Worm (Caenorhabditis elegans) whole organism, early embryonic: ENCODE data around the gene R02F2.7.

Source experiments
- ama-1 ChIP-seq: fragments of 150-350 bp; optimal IDR thresholded peaks from 2 replicates; lab custom pipeline; 2014
- hmg-4 ChIP-seq: fragments of 200-800 bp; sonication (Bioruptor generic); optimal IDR thresholded peaks from 2 replicates; lab custom pipeline; 2018; ENCODE audit warnings: mild to moderate bottlenecking, missing genetic modification characterization, missing compliant biosample characterization
- sea-1 ChIP-seq: fragments of 200-800 bp; sonication (Bioruptor generic); conservative IDR thresholded peaks from 2 replicates; pipeline ENCODE4 v1.3.6; 2022; ENCODE audit warnings: missing genetic modification characterization, missing compliant biosample characterization

DNA sequence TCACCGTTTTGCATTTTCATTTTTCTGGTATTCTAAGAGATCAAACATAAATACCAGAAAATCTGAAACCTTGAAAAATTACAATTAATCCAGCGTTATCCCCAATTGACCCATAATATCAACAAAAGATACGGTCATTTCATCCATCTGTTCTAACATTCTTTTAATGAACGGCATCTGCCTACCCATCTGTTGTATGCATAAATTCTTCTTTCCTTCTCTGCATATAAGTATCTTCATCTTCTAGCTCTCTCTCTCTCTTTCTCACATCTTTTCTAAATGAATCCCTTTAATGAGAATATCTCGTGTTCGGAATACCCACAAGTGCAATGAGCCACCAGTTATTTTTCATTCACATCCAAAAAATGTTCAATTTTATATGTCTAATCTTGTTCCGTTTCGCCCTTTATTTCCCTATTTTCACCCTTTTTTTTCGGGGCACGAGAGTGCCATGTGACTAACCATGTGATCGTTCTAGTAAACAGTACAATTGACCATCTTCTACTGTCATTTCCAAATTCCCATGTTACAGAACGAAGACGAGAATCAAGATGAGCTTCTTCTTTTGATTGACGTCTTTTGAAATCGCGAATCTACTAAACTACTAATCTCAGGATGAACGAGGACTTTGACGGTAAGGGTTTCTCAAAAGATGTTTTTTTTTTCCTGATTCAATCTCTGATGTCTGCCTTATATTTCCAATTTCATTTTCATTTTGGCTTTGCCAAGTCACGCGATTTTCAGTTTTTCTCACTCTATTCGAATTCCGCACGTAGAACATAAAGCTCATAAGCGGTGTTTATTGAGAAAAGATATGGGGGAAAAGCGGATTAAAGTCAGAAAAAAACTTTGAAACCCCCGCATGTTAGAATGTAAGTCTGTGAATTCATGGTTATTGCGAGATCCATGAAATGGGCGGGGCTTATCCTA, 18.1 kb upstream of the R02F2.7 start, which contains the start of gene R02F2.1:
- TF ChIP-seq hmg-4 (GFP tag; lab: Kevin White, UChicago) (no peak), sea-1 (GFP tag; lab: Robert Waterston, UW) (no peak), ama-1 (lab: Kevin White, UChicago) (no peak)
